Worm (Caenorhabditis elegans): ENCODE data around the gene C01C10.2.
A peak's percentile ranks its signal among the peaks of the same experiment; 100 is the strongest.

C01C10.2 gene

ce11 chrX:7393167-7393566, 44.8 kb downstream of the C01C10.2 start, which contains the start of gene gad-2:
TSS of gene gad-2 (plus strand) at chrX:7393467.
- TF ChIP-seq mxl-3 (GFP tag; optimal IDR thresholded peaks at IDR 0.05) (no peak), Y105C5A.15 (GFP tag; IDR thresholded peaks at IDR 0.05) (no peak), saeg-2 (GFP tag; IDR thresholded peaks at IDR 0.05) (no peak), ceh-20 (GFP tag; IDR thresholded peaks at IDR 0.05) (no peak), unc-130 (GFP tag; optimal IDR thresholded peaks at IDR 0.05) (no peak), nhr-41 (GFP tag; IDR thresholded peaks at IDR 0.05) (no peak), attf-4 (tag; optimal IDR thresholded peaks at IDR 0.05) (no peak), lin-13 (GFP tag; optimal IDR thresholded peaks at IDR 0.05) (no peak), egl-27 (tag; optimal IDR thresholded peaks at IDR 0.05) (no peak), fos-1 (tag; optimal IDR thresholded peaks at IDR 0.05) (no peak)

DNA sequence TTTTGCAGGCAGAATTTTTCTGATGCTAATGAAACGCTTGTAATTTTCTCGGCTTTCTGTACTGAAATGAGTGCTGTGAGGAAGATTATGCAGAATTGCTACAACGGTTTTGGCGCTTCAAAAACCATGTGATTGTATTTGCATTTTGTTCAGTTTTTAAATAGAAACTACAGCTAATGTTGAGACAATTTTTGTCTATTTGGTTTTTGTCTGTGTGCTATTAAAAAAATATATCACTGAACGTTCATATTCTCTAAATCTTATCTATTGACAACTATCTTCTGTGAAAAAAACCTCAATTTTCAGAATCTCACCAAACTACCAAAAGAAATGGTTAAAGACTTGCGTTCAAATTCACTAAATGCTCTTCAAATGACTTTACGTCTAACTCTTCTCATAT, 47.6 kb downstream of the C01C10.2 start, which contains the start of gene C10A4.6:
C10A4.6 (plus strand) TSS at position 301 of the 400 bp plus-strand sequence.
- TF ChIP-seq lim-7 (GFP tag; IDR thresholded peaks at IDR 0.05) (no peak), unc-62 (GFP tag; optimal IDR thresholded peaks at IDR 0.05 in 1 of 2) (peak in 1 of 2 experiments; percentile 27), unc-62 (tag; optimal IDR thresholded peaks at IDR 0.05) (no peak)

Data from whole organism, L4 larva.